Fruit fly (Drosophila melanogaster) whole organism, wandering third instar larva: Measurements from ENCODE around the gene CG11638.

Experiments used
- Hr83 ChIP-seq: fragments of 200-300 bp; sonication (Bioruptor generic); optimal IDR thresholded peaks from 2 replicates; lab custom pipeline; 2016; ENCODE audit warnings: missing biosample characterization, mild to moderate bottlenecking, missing genetic modification characterization, moderate library complexity; ENCODE audit not compliant: poor library complexity, severe bottlenecking
- N ChIP-seq: fragments of >200 bp; optimal IDR thresholded peaks from 2 replicates; lab custom pipeline; 2018; ENCODE audit warnings: missing biosample characterization, missing external identifiers, missing genetic modification characterization
- Sp1 ChIP-seq: fragments of 200-800 bp; sonication (Bioruptor generic); optimal IDR thresholded peaks from 3 replicates; lab custom pipeline; 2019; ENCODE audit warnings: missing biosample characterization, mild to moderate bottlenecking, missing genetic modification characterization, moderate library complexity
- dl ChIP-seq, 2 experiments: fragments of 175-275, 200-275 bp in 1 of 2; fragments of 200-275 bp in 1 of 2; sonication (Bioruptor generic); optimal IDR thresholded peaks; lab custom pipeline; 2018; ENCODE audit warnings: mild to moderate bottlenecking in 2 of 2, missing biosample characterization in 2 of 2, missing genetic modification characterization in 2 of 2, moderate library complexity in 2 of 2; ENCODE audit not compliant: partially characterized antibody in 2 of 2, insufficient read depth in 1 of 2
- foxo ChIP-seq, 2 experiments: fragments of 200-800 bp; sonication (Bioruptor generic); optimal IDR thresholded peaks; 2 replicates in 1 of 2; 3 replicates in 1 of 2; lab custom pipeline; 2016 to 2017; ENCODE audit warnings: missing biosample characterization in 2 of 2, missing genetic modification characterization in 2 of 2
- h ChIP-seq: fragments of 200-800 bp; sonication (Bioruptor generic); optimal IDR thresholded peaks from 3 replicates; lab custom pipeline; 2016; ENCODE audit warnings: missing biosample characterization, mild to moderate bottlenecking, missing genetic modification characterization
- psq ChIP-seq: fragments of 200-800 bp; sonication (Bioruptor generic); optimal IDR thresholded peaks from 3 replicates; lab custom pipeline; 2017; ENCODE audit warnings: missing biosample characterization, mild to moderate bottlenecking, missing genetic modification characterization, moderate library complexity
- sage ChIP-seq: fragments of 200-800 bp; sonication (Bioruptor generic); optimal IDR thresholded peaks from 2 replicates; lab custom pipeline; 2016; ENCODE audit warnings: missing biosample characterization, mild to moderate bottlenecking, missing genetic modification characterization
- sv ChIP-seq: fragments of 200-800 bp; sonication (Bioruptor generic); optimal IDR thresholded peaks from 3 replicates; lab custom pipeline; 2016; ENCODE audit warnings: missing biosample characterization, missing genetic modification characterization

- TF ChIP-seq sv (no peak), Sp1 (GFP tag; lab: Kevin White, UChicago) (no peak), foxo (GFP tag; optimal IDR thresholded peaks at IDR 0.05; lab: Kevin White, UChicago) (no peak), Hr83 (no peak), psq (no peak), N (GFP tag; lab: Kevin White, UChicago) (no peak), dl (GFP tag; optimal IDR thresholded peaks at IDR 0.05; lab: Kevin White, UChicago; ENCODE audit: insufficient read depth in 1 of 2, partially characterized antibody in 2 of 2) (no peak), sage (GFP tag; lab: Kevin White, UChicago) (no peak), h (GFP tag; lab: Kevin White, UChicago) (no peak)
These were observed 4.7 kb upstream of the CG11638 start, which contains the start of gene CG14630 for dm6 chrX:1031196-1031595.
